Fruit fly (Drosophila melanogaster) whole organism, embryonic: ENCODE measurements around the gene AnxB9.
A peak's percentile ranks its signal among the peaks of the same experiment; 100 is the strongest.

Experiments
- B-H2 ChIP-seq: fragments of 200-800 bp; sonication (Bioruptor generic); optimal IDR thresholded peaks from 2 replicates; lab custom pipeline; 2018; ENCODE audit warnings: missing biosample characterization, mild to moderate bottlenecking, missing genetic modification characterization
- Bdp1 ChIP-seq: fragments of 200-800 bp; sonication (Bioruptor generic); optimal IDR thresholded peaks from 3 replicates; lab custom pipeline; 2016; ENCODE audit warnings: missing biosample characterization, missing genetic modification characterization
- CG10321 ChIP-seq: fragments of 200-800 bp; sonication (Bioruptor generic); IDR thresholded peaks from 2 replicates; pipeline ENCODE4 v1.3.6; 2022; ENCODE audit warnings: missing biosample characterization, missing genetic modification characterization
- CG11696 ChIP-seq: fragments of 200-800 bp; sonication (Bioruptor generic); IDR thresholded peaks from 2 replicates; pipeline ENCODE4 v1.3.6; 2022; ENCODE audit warnings: missing biosample characterization, missing genetic modification characterization
- CG12071 ChIP-seq: fragments of 200-800 bp; sonication (Bioruptor generic); optimal IDR thresholded peaks from 3 replicates; lab custom pipeline; 2018; ENCODE audit warnings: missing biosample characterization, mild to moderate bottlenecking, missing genetic modification characterization
- CG15696 ChIP-seq: fragments of 200-800 bp; sonication (Bioruptor generic); optimal IDR thresholded peaks from 2 replicates; lab custom pipeline; 2019; ENCODE audit warnings: missing biosample characterization, mild to moderate bottlenecking, missing genetic modification characterization, moderate library complexity
- CG17328 ChIP-seq: fragments of 200-800 bp; sonication (Bioruptor generic); IDR thresholded peaks from 2 replicates; pipeline ENCODE4 v1.3.6; 2022; ENCODE audit warnings: missing biosample characterization, missing genetic modification characterization
- CG18262 ChIP-seq: fragments of 200-800 bp; optimal IDR thresholded peaks from 3 replicates; lab custom pipeline; 2019; ENCODE audit warnings: missing biosample characterization, mild to moderate bottlenecking, missing genetic modification characterization, moderate library complexity
- CG31388 ChIP-seq: fragments of 200-800 bp; sonication (Bioruptor generic); optimal IDR thresholded peaks from 2 replicates; lab custom pipeline; 2016; ENCODE audit warnings: missing biosample characterization, missing genetic modification characterization
- CG32772 ChIP-seq: fragments of 200-800 bp; sonication (Bioruptor generic); IDR thresholded peaks from 2 replicates; pipeline ENCODE4 v1.3.6; 2022; ENCODE audit warnings: missing biosample characterization, missing genetic modification characterization
- CG4404 ChIP-seq: fragments of 200-800 bp; sonication (Bioruptor generic); IDR thresholded peaks from 2 replicates; pipeline ENCODE4 v1.3.6; 2022; ENCODE audit warnings: missing biosample characterization, missing genetic modification characterization
- CG5245 ChIP-seq: fragments of 200-800 bp; sonication (Bioruptor generic); optimal IDR thresholded peaks from 3 replicates; lab custom pipeline; 2016; ENCODE audit warnings: missing biosample characterization, missing genetic modification characterization
- CG6175 ChIP-seq: fragments of 200-800 bp; sonication (Bioruptor generic); IDR thresholded peaks from 3 replicates; pipeline ENCODE4 v1.3.6; 2022; ENCODE audit warnings: missing biosample characterization, missing genetic modification characterization
- CG7987 ChIP-seq: fragments of 200-800 bp; sonication (Bioruptor generic); optimal IDR thresholded peaks from 2 replicates; lab custom pipeline; 2018; ENCODE audit warnings: missing biosample characterization, mild to moderate bottlenecking, missing genetic modification characterization, moderate library complexity
- CG8478 ChIP-seq: fragments of >200 bp; optimal IDR thresholded peaks from 2 replicates; lab custom pipeline; 2018
- CG9727 ChIP-seq: fragments of 200-800 bp; sonication (Bioruptor generic); optimal IDR thresholded peaks from 3 replicates; lab custom pipeline; 2017; ENCODE audit warnings: missing biosample characterization, mild to moderate bottlenecking, missing genetic modification characterization
- Dbx ChIP-seq: fragments of 200-800 bp; sonication (Bioruptor generic); IDR thresholded peaks from 3 replicates; pipeline ENCODE4 v1.3.6; 2022; ENCODE audit warnings: missing biosample characterization, missing genetic modification characterization
- Drgx ChIP-seq: fragments of 200-800 bp; sonication (Bioruptor generic); IDR thresholded peaks from 2 replicates; pipeline ENCODE4 v1.3.6; 2022; ENCODE audit warnings: missing biosample characterization, missing genetic modification characterization
- E2f2 ChIP-seq: fragments of 200-800 bp; sonication (Bioruptor generic); IDR thresholded peaks from 2 replicates; pipeline ENCODE4 v1.3.6; 2022; ENCODE audit warnings: missing biosample characterization, missing genetic modification characterization
- ERR ChIP-seq: fragments of 200-800 bp; sonication (Bioruptor generic); optimal IDR thresholded peaks from 2 replicates; lab custom pipeline; 2016; ENCODE audit warnings: missing biosample characterization, missing genetic modification characterization
- Elba2 ChIP-seq: fragments of 200-800 bp; sonication (Bioruptor generic); optimal IDR thresholded peaks from 3 replicates; lab custom pipeline; 2016; ENCODE audit warnings: missing biosample characterization, missing genetic modification characterization
- Fer2 ChIP-seq: fragments of 200-800 bp; sonication (Bioruptor generic); optimal IDR thresholded peaks from 2 replicates; lab custom pipeline; 2018; ENCODE audit warnings: missing biosample characterization, mild to moderate bottlenecking, missing genetic modification characterization, moderate library complexity
- Fer3 ChIP-seq: fragments of 200-800 bp; sonication (Bioruptor generic); optimal IDR thresholded peaks from 2 replicates; lab custom pipeline; 2018; ENCODE audit warnings: missing biosample characterization, mild to moderate bottlenecking, missing genetic modification characterization, moderate library complexity
- H15 ChIP-seq: fragments of 200-800 bp; sonication (Bioruptor generic); IDR thresholded peaks from 3 replicates; pipeline ENCODE4 v1.3.6; 2022; ENCODE audit warnings: missing biosample characterization, missing genetic modification characterization
- Hey ChIP-seq: fragments of 200-800 bp; sonication (Bioruptor generic); optimal IDR thresholded peaks from 3 replicates; lab custom pipeline; 2018; ENCODE audit warnings: missing biosample characterization, mild to moderate bottlenecking, missing genetic modification characterization
- HmgZ ChIP-seq: fragments of 200-800 bp; sonication (Bioruptor generic); optimal IDR thresholded peaks from 2 replicates; lab custom pipeline; 2018; ENCODE audit warnings: missing biosample characterization, mild to moderate bottlenecking, missing genetic modification characterization
- Max ChIP-seq: fragments of 200-800 bp; sonication (Bioruptor generic); optimal IDR thresholded peaks from 2 replicates; lab custom pipeline; 2016; ENCODE audit warnings: missing biosample characterization, mild to moderate bottlenecking, missing genetic modification characterization
- NC2α ChIP-seq: fragments of 200-800 bp; sonication (Bioruptor generic); optimal IDR thresholded peaks from 2 replicates; lab custom pipeline; 2016; ENCODE audit warnings: missing biosample characterization, missing genetic modification characterization
- NfI ChIP-seq: fragments of 200-800 bp; sonication (Bioruptor generic); optimal IDR thresholded peaks from 3 replicates; lab custom pipeline; 2018; ENCODE audit warnings: missing biosample characterization, mild to moderate bottlenecking, missing genetic modification characterization, moderate library complexity
- Oaz ChIP-seq: fragments of 200-800 bp; sonication (Bioruptor generic); IDR thresholded peaks from 2 replicates; pipeline ENCODE4 v1.3.6; 2022; ENCODE audit warnings: missing biosample characterization, missing genetic modification characterization
- Ravus ChIP-seq: fragments of 200-800 bp; sonication (Bioruptor generic); IDR thresholded peaks from 2 replicates; pipeline ENCODE4 v1.3.6; 2022; ENCODE audit warnings: missing biosample characterization, missing genetic modification characterization
- Sry-β ChIP-seq: fragments of 200-800 bp; sonication (Bioruptor generic); optimal IDR thresholded peaks from 2 replicates; lab custom pipeline; 2018; ENCODE audit warnings: missing biosample characterization, mild to moderate bottlenecking, missing genetic modification characterization, moderate library complexity
- TFAM ChIP-seq: fragments of 200-800 bp; sonication (Bioruptor generic); optimal IDR thresholded peaks from 2 replicates; lab custom pipeline; 2017; ENCODE audit warnings: missing biosample characterization, missing genetic modification characterization, inconsistent platforms
- Taf1 ChIP-seq: fragments of 200-800 bp; sonication (Bioruptor generic); IDR thresholded peaks from 2 replicates; pipeline ENCODE4 v1.3.6; 2022; ENCODE audit warnings: missing biosample characterization, missing genetic modification characterization
- Vsx1 ChIP-seq: fragments of 200-800 bp; sonication (Bioruptor generic); optimal IDR thresholded peaks from 2 replicates; lab custom pipeline; 2017; ENCODE audit warnings: missing biosample characterization, mild to moderate bottlenecking, missing genetic modification characterization, missing genetic modification reagents
- Xbp1 ChIP-seq: fragments of 200-800 bp; sonication (Bioruptor generic); optimal IDR thresholded peaks from 3 replicates; lab custom pipeline; 2016; ENCODE audit warnings: missing biosample characterization, mild to moderate bottlenecking, missing genetic modification characterization
- cas ChIP-seq: fragments of 200-800 bp; sonication (Bioruptor generic); IDR thresholded peaks from 2 replicates; pipeline ENCODE4 v1.3.6; 2022; ENCODE audit warnings: missing biosample characterization, missing genetic modification characterization
- chif ChIP-seq, 2 experiments: fragments of 200-800 bp; sonication (Bioruptor generic); optimal IDR thresholded peaks; 3 replicates each; lab custom pipeline; 2016; ENCODE audit warnings: missing biosample characterization in 2 of 2, missing genetic modification characterization in 2 of 2
- crc ChIP-seq: fragments of 200-800 bp; sonication (Bioruptor generic); optimal IDR thresholded peaks from 2 replicates; lab custom pipeline; 2016; ENCODE audit warnings: missing biosample characterization, missing genetic modification characterization
- h ChIP-seq: fragments of >200 bp; optimal IDR thresholded peaks from 2 replicates; lab custom pipeline; 2017
- hbn ChIP-seq: fragments of 200-800 bp; sonication (Bioruptor generic); IDR thresholded peaks from 2 replicates; pipeline ENCODE4 v1.3.6; 2022; ENCODE audit warnings: missing biosample characterization, missing genetic modification characterization; ENCODE audit not compliant: partially characterized antibody
- oc ChIP-seq: fragments of 200-800 bp; sonication (Bioruptor generic); optimal IDR thresholded peaks from 2 replicates; lab custom pipeline; 2018; ENCODE audit warnings: missing biosample characterization, mild to moderate bottlenecking, missing genetic modification characterization, moderate library complexity
- otp ChIP-seq: fragments of 200-800 bp; sonication (Bioruptor generic); IDR thresholded peaks from 3 replicates; pipeline ENCODE4, ENCODE4 v1.3.6; 2022; ENCODE audit warnings: missing biosample characterization, missing genetic modification characterization
- pnt ChIP-seq: fragments of 200-800 bp; sonication (Bioruptor generic); optimal IDR thresholded peaks from 3 replicates; lab custom pipeline; 2016; ENCODE audit warnings: missing biosample characterization, missing genetic modification characterization
- ranshi ChIP-seq: fragments of 200-800 bp; sonication (Bioruptor generic); IDR thresholded peaks from 2 replicates; pipeline ENCODE4 v1.3.6; 2022; ENCODE audit warnings: missing biosample characterization, missing genetic modification characterization
- sens ChIP-seq: fragments of 200-800 bp; sonication (Bioruptor generic); peaks from one replicate; lab custom pipeline; 2016; ENCODE audit warnings: missing biosample characterization, missing genetic modification characterization
- slbo ChIP-seq: fragments of 200-800 bp; sonication (Bioruptor generic); IDR thresholded peaks from 2 replicates; pipeline ENCODE4 v1.3.6; 2022; ENCODE audit warnings: missing biosample characterization, missing genetic modification characterization
- tll ChIP-seq, 2 experiments: fragments of 200-800 bp in 1 of 2; fragments of >200 bp in 1 of 2; sonication (Bioruptor generic) in 1 of 2; optimal IDR thresholded peaks; 2 replicates each; lab custom pipeline; 2017 to 2019; ENCODE audit warnings: missing biosample characterization in 2 of 2, missing genetic modification characterization in 2 of 2, mild to moderate bottlenecking in 1 of 2, moderate library complexity in 1 of 2
- toy ChIP-seq: fragments of 200-800 bp; sonication (Bioruptor generic); IDR thresholded peaks from 2 replicates; pipeline ENCODE4 v1.3.6; 2022; ENCODE audit warnings: missing biosample characterization, missing genetic modification characterization
- yki ChIP-seq: fragments of >200 bp; optimal IDR thresholded peaks from 3 replicates; lab custom pipeline; 2018
- zen2 ChIP-seq: fragments of 200-800 bp; sonication (Bioruptor generic); IDR thresholded peaks from 3 replicates; pipeline ENCODE4 v1.3.6; 2022; ENCODE audit warnings: missing biosample characterization, missing genetic modification characterization; ENCODE audit not compliant: partially characterized antibody

The AnxB9 gene

DNA sequence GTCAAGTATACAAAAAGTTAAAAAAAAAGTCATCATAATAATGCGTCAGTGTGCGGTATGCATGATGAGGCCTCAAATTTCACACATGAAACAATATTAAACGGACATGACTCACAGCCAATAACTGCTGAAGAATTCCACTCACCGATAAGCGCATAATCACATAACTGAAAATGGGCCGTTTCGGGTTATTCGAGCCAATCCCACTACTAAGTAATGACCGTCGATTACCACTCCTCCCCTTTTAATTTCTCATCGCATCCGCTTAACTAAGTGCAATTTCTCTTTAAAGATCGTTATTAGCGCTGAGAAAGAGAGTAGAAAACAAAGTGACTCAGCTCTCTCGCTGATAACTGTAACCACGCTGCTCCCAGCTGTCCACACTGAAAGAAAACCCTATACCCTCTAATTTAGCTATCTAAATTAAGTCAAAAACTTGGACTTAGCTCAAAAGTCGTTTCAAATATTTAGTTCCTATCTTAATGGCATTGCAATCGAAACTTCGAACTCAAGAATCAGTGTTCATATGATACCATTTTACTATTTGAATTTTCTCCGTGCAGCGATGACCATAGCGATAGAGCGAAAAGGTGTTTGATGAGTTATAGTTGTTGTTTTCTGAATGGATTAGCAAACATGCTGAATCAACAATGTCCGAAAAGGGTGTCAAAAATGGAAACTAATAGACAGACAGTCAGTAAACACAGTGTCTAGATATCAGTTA lies 47.9 kb downstream of the AnxB9 start (continued):
- TF ChIP-seq Dbx (peak; percentile 66), CG11696 (peak; percentile 56), otp (peak; percentile 87), cas (GFP tag; lab: Robert Waterston, UW) (peak; percentile 77), Xbp1 (GFP tag; lab: Kevin White, UChicago) (peak; percentile 92), CG31388 (GFP tag; lab: Kevin White, UChicago) (peak; percentile 22), Fer2 (tag; lab: Kevin White, UChicago) (peak; percentile 7), yki (lab: Kevin White, UChicago) (no peak), Drgx (GFP tag; lab: Robert Waterston, UW) (peak; percentile 85), H15 (peak; percentile 84), Fer3 (peak; percentile 90), chif (GFP tag; optimal IDR thresholded peaks at IDR 0.05; lab: Kevin White, UChicago) (peak; percentile 88 to 90), CG12071 (peak; percentile 54), CG4404 (GFP tag; lab: Robert Waterston, UW) (peak; percentile 61), tll (GFP tag; optimal IDR thresholded peaks at IDR 0.05; lab: Kevin White, UChicago) (no peak), hbn (GFP tag; lab: Robert Waterston, UW) (no peak), CG18262 (peak; percentile 89), Taf1 (GFP tag; lab: Robert Waterston, UW) (peak; percentile 52), CG17328 (GFP tag; lab: Robert Waterston, UW) (peak; percentile 89), TFAM (GFP tag; lab: Kevin White, UChicago) (peak; percentile 67), Oaz (GFP tag; lab: Robert Waterston, UW) (peak; percentile 60), Sry-β (GFP tag; lab: Kevin White, UChicago) (peak; percentile 50), h (lab: Kevin White, UChicago) (no peak), Max (GFP tag; lab: Kevin White, UChicago) (peak; percentile 51), sens (GFP tag; lab: Kevin White, UChicago) (peak; percentile 98), Vsx1 (GFP tag; lab: Kevin White, UChicago) (peak; percentile 83), slbo (peak; percentile 92), CG8478 (no peak), Elba2 (GFP tag; lab: Kevin White, UChicago) (peak; percentile 14), oc (peak; percentile 91), E2f2 (GFP tag; lab: Robert Waterston, UW) (peak; percentile 63), ranshi (GFP tag; lab: Robert Waterston, UW) (peak; percentile 89), HmgZ (tag; lab: Kevin White, UChicago) (peak; percentile 91), CG9727 (GFP tag; lab: Kevin White, UChicago) (peak; percentile 81), CG32772 (GFP tag; lab: Robert Waterston, UW) (peak; percentile 82), Ravus (GFP tag; lab: Robert Waterston, UW) (peak; percentile 73), CG5245 (GFP tag; lab: Kevin White, UChicago) (peak; percentile 77), Hey (tag; lab: Kevin White, UChicago) (peak; percentile 61), zen2 (GFP tag; lab: Robert Waterston, UW) (no peak), crc (peak; percentile 83), ERR (GFP tag; lab: Kevin White, UChicago) (peak; percentile 77), B-H2 (GFP tag; lab: Kevin White, UChicago) (peak; percentile 63), CG10321 (peak; percentile 52), NfI (peak; percentile 87), NC2α (peak; percentile 73), pnt (GFP tag; lab: Kevin White, UChicago) (peak; percentile 87), CG6175 (GFP tag; lab: Robert Waterston, UW) (peak; percentile 46; the same call in 1 of the 3 replicates), CG7987 (GFP tag; lab: Kevin White, UChicago) (peak; percentile 93), Bdp1 (peak; percentile 78), toy (GFP tag; lab: Robert Waterston, UW) (peak; percentile 68), CG15696 (peak; percentile 82)
